Worm (Caenorhabditis elegans) whole organism, late embryonic: ENCODE results near the gene T05G5.1.
A peak's percentile ranks its signal among the peaks of the same experiment; 100 is the strongest.

Source experiments
- K02D7.2 ChIP-seq: sonication (generic microtip); optimal IDR thresholded peaks from 2 replicates; lab custom pipeline; 2017; ENCODE audit warnings: mild to moderate bottlenecking, missing genetic modification characterization, missing compliant biosample characterization
- K09A11.1 ChIP-seq: sonication (generic microtip); optimal IDR thresholded peaks from 2 replicates; lab custom pipeline; 2017; ENCODE audit warnings: antibody characterized with exemption, mild to moderate bottlenecking, missing genetic modification characterization, missing compliant biosample characterization; ENCODE audit not compliant: insufficient read depth
- ceh-14 ChIP-seq: sonication (generic microtip); optimal IDR thresholded peaks from 2 replicates; lab custom pipeline; 2016; ENCODE audit warnings: missing genotype, missing genetic modification characterization, missing compliant biosample characterization
- ceh-18 ChIP-seq: sonication (generic microtip); optimal IDR thresholded peaks from 2 replicates; lab custom pipeline; 2016; ENCODE audit warnings: missing genetic modification characterization, missing compliant biosample characterization
- ceh-19 ChIP-seq: fragments of 200-800 bp; sonication (Bioruptor generic); optimal IDR thresholded peaks from 2 replicates; lab custom pipeline; 2018; ENCODE audit warnings: mild to moderate bottlenecking, missing genetic modification characterization, missing compliant biosample characterization
- ceh-2 ChIP-seq: sonication (generic microtip); optimal IDR thresholded peaks from 2 replicates; lab custom pipeline; 2016; ENCODE audit warnings: missing genotype, missing genetic modification characterization, missing compliant biosample characterization
- ceh-22 ChIP-seq: sonication (generic microtip); optimal IDR thresholded peaks from 2 replicates; lab custom pipeline; 2017; ENCODE audit warnings: missing biosample characterization, missing genetic modification characterization
- ceh-31 ChIP-seq: sonication (generic microtip); optimal IDR thresholded peaks from 2 replicates; lab custom pipeline; 2016; ENCODE audit warnings: missing genetic modification characterization, missing compliant biosample characterization
- ceh-34 ChIP-seq: sonication (generic microtip); optimal IDR thresholded peaks from 2 replicates; lab custom pipeline; 2016; ENCODE audit warnings: mild to moderate bottlenecking, missing genetic modification characterization, missing compliant biosample characterization
- ceh-6 ChIP-seq: fragments of 200-800 bp; sonication (Bioruptor generic); optimal IDR thresholded peaks from 2 replicates; lab custom pipeline; 2018; ENCODE audit warnings: mild to moderate bottlenecking, missing genetic modification characterization, missing compliant biosample characterization
- ceh-9 ChIP-seq: sonication (generic microtip); optimal IDR thresholded peaks from 2 replicates; lab custom pipeline; 2016; ENCODE audit warnings: mild to moderate bottlenecking, missing genetic modification characterization, inconsistent platforms, missing compliant biosample characterization
- che-1 ChIP-seq: sonication (generic microtip); optimal IDR thresholded peaks from 2 replicates; lab custom pipeline; 2016; ENCODE audit warnings: mild to moderate bottlenecking, missing genetic modification characterization, missing compliant biosample characterization
- dve-1 ChIP-seq: sonication (generic microtip); optimal IDR thresholded peaks from 2 replicates; lab custom pipeline; 2017; ENCODE audit warnings: antibody characterized with exemption, mild to moderate bottlenecking, missing genetic modification characterization, missing compliant biosample characterization
- ets-4 ChIP-seq: sonication (generic microtip); optimal IDR thresholded peaks from 2 replicates; lab custom pipeline; 2016; ENCODE audit warnings: missing genetic modification characterization, missing compliant biosample characterization
- fkh-6 ChIP-seq: sonication (generic microtip); optimal IDR thresholded peaks from 2 replicates; lab custom pipeline; 2016; ENCODE audit warnings: missing genetic modification characterization, missing compliant biosample characterization
- hlh-15 ChIP-seq: sonication (generic microtip); optimal IDR thresholded peaks from 2 replicates; lab custom pipeline; 2016; ENCODE audit warnings: missing genetic modification characterization, missing compliant biosample characterization
- hlh-8 ChIP-seq: sonication (generic microtip); optimal IDR thresholded peaks from 2 replicates; lab custom pipeline; 2016; ENCODE audit warnings: missing genotype, missing genetic modification characterization, missing compliant biosample characterization
- madf-2 ChIP-seq: sonication (generic microtip); optimal IDR thresholded peaks from 2 replicates; lab custom pipeline; 2017; ENCODE audit warnings: missing genetic modification characterization, missing compliant biosample characterization
- nhr-11 ChIP-seq: fragments of 150-350 bp; optimal IDR thresholded peaks from 2 replicates; lab custom pipeline; 2014; ENCODE audit warnings: missing biosample characterization, missing genetic modification characterization
- nhr-232 ChIP-seq: sonication (generic microtip); optimal IDR thresholded peaks from 2 replicates; lab custom pipeline; 2016; ENCODE audit warnings: missing genetic modification characterization, missing compliant biosample characterization
- pag-3 ChIP-seq: sonication (generic microtip); optimal IDR thresholded peaks from 2 replicates; lab custom pipeline; 2016; ENCODE audit warnings: missing compliant biosample characterization, missing genetic modification characterization, borderline replicate concordance
- pax-1 ChIP-seq: fragments of 150-350 bp; optimal IDR thresholded peaks from 2 replicates; lab custom pipeline; 2014; ENCODE audit warnings: missing biosample characterization, missing genetic modification characterization
- pha-2 ChIP-seq: sonication (generic microtip); optimal IDR thresholded peaks from 2 replicates; lab custom pipeline; 2017; ENCODE audit warnings: mild to moderate bottlenecking, missing genetic modification characterization, missing compliant biosample characterization
- pqm-1 ChIP-seq: sonication (generic microtip); optimal IDR thresholded peaks from 2 replicates; lab custom pipeline; 2016; ENCODE audit warnings: missing genetic modification characterization, missing compliant biosample characterization
- pros-1 ChIP-seq: fragments of 150-350 bp; optimal IDR thresholded peaks from 2 replicates; lab custom pipeline; 2014; ENCODE audit warnings: missing biosample characterization, missing genetic modification reagents, missing genetic modification characterization
- sox-4 ChIP-seq: sonication (generic microtip); optimal IDR thresholded peaks from 2 replicates; lab custom pipeline; 2017; ENCODE audit warnings: mild to moderate bottlenecking, missing genetic modification characterization, inconsistent platforms, missing compliant biosample characterization
- syd-9 ChIP-seq: sonication (generic microtip); optimal IDR thresholded peaks from 2 replicates; lab custom pipeline; 2016; ENCODE audit warnings: mild to moderate bottlenecking, missing genetic modification characterization, moderate library complexity, missing compliant biosample characterization
- tbx-2 ChIP-seq: sonication (generic microtip); optimal IDR thresholded peaks from 2 replicates; lab custom pipeline; 2016; ENCODE audit warnings: missing genetic modification characterization, missing compliant biosample characterization
- tbx-7 ChIP-seq: sonication (generic microtip); optimal IDR thresholded peaks from 2 replicates; lab custom pipeline; 2016; ENCODE audit warnings: missing genotype, missing genetic modification characterization, missing compliant biosample characterization
- unc-3 ChIP-seq, 2 experiments: fragments of 200-800 bp in 1 of 2; sonication (Bioruptor generic) in 1 of 2; sonication (generic microtip) in 1 of 2; conservative IDR thresholded peaks in 1 of 2; optimal IDR thresholded peaks in 1 of 2; 2 replicates each; pipeline versions ENCODE4 v1.3.6 to Lab custom; 2016 to 2022; ENCODE audit warnings: missing compliant biosample characterization in 2 of 2, missing genetic modification characterization in 2 of 2, missing genetic modification reagents in 1 of 2
- unc-42 ChIP-seq: sonication (generic microtip); optimal IDR thresholded peaks from 2 replicates; lab custom pipeline; 2016; ENCODE audit warnings: missing genotype, missing genetic modification characterization, missing compliant biosample characterization
- unc-55 ChIP-seq: sonication (generic microtip); optimal IDR thresholded peaks from 2 replicates; lab custom pipeline; 2017; ENCODE audit warnings: missing biosample characterization, missing genetic modification reagents, missing genetic modification characterization
- zip-5 ChIP-seq: sonication (generic microtip); optimal IDR thresholded peaks from 2 replicates; lab custom pipeline; 2016; ENCODE audit warnings: missing genetic modification characterization, missing compliant biosample characterization
- ztf-16 ChIP-seq: sonication (generic microtip); optimal IDR thresholded peaks from 2 replicates; lab custom pipeline; 2017; ENCODE audit warnings: missing genetic modification characterization, missing compliant biosample characterization

T05G5.1 gene

ce11 chrIII:9765465-9765900 lies 22.3 kb upstream of the T05G5.1 start (continued):
- peak; percentile 72 for TF ChIP-seq sox-4
- TF ChIP-seq nhr-11 (tag; lab: Kevin White, UChicago) = no peak
- no peak for TF ChIP-seq hlh-15
- TF ChIP-seq ceh-31 = peak; percentile 88
- peak; percentile 76 for TF ChIP-seq ceh-19 (GFP tag; lab: Kevin White, UChicago)
- peak; percentile 92 for TF ChIP-seq tbx-2
- TF ChIP-seq ceh-2 (tag; lab: Kevin White, UChicago) = peak; percentile 51
- TF ChIP-seq zip-5 (tag; lab: Kevin White, UChicago) = peak; percentile 9
- peak; percentile 93 for TF ChIP-seq ceh-34 (tag; lab: Kevin White, UChicago)
- peak; percentile 79 for TF ChIP-seq pha-2 (tag; lab: Kevin White, UChicago)
- peak; percentile 90 for TF ChIP-seq dve-1 (tag; lab: Kevin White, UChicago)
- TF ChIP-seq madf-2 = peak; percentile 76
- TF ChIP-seq K09A11.1 (tag; lab: Kevin White, UChicago) = peak; percentile 36
- no peak for TF ChIP-seq ceh-22 (tag; lab: Kevin White, UChicago)
- peak; percentile 70 for TF ChIP-seq unc-55 (GFP tag; lab: Kevin White, UChicago)
- TF ChIP-seq K02D7.2 = peak; percentile 29
- TF ChIP-seq, all 69 proteins: peak for 52

- TF ChIP-seq ceh-6 (no peak), unc-3 (GFP tag; conservative IDR thresholded peaks at IDR 0.05; lab: Robert Waterston, UW) (no peak), unc-3 (tag; optimal IDR thresholded peaks at IDR 0.05; lab: Kevin White, UChicago) (no peak), che-1 (no peak), ceh-9 (tag; lab: Kevin White, UChicago) (no peak), syd-9 (tag; lab: Kevin White, UChicago) (no peak), pqm-1 (no peak), fkh-6 (tag; lab: Kevin White, UChicago) (no peak), ceh-34 (tag; lab: Kevin White, UChicago) (no peak), hlh-8 (tag; lab: Kevin White, UChicago) (no peak), unc-55 (GFP tag; lab: Kevin White, UChicago) (no peak)
Observed at ce11 chrIII:9764718-9765117, 21.6 kb upstream of the T05G5.1 start.

- TF ChIP-seq ceh-14 (no peak), tbx-7 (no peak), ceh-19 (GFP tag; lab: Kevin White, UChicago) (no peak), fkh-6 (tag; lab: Kevin White, UChicago) (no peak), ets-4 (tag; lab: Kevin White, UChicago) (no peak), K02D7.2 (no peak), madf-2 (no peak), unc-3 (GFP tag; conservative IDR thresholded peaks at IDR 0.05; lab: Robert Waterston, UW) (no peak), unc-3 (tag; optimal IDR thresholded peaks at IDR 0.05; lab: Kevin White, UChicago) (no peak)
- TF ChIP-seq, all 69 proteins: peak for 0
Observed at ce11 chrIII:9762093-9762748, 19.1 kb upstream of the T05G5.1 start, which contains the start of gene gcc-2. TSS of gene gcc-2 (minus strand) at chrIII:9762143.

- TF ChIP-seq pros-1 (tag; lab: Kevin White, UChicago) (no peak), ceh-18 (no peak), pax-1 (tag; lab: Kevin White, UChicago) (no peak), nhr-232 (tag; lab: Kevin White, UChicago) (no peak), pag-3 (no peak), ztf-16 (tag; lab: Kevin White, UChicago) (no peak)
Observed at ce11 chrIII:9760184-9760583, 17.0 kb upstream of the T05G5.1 start.

ce11 chrIII:9758848-9759247 lies 15.7 kb upstream of the T05G5.1 start, which contains the start of gene rmd-1:
TSS of gene rmd-1 (plus strand) at chrIII:9759094.
- no peak for TF ChIP-seq unc-42 (tag; lab: Kevin White, UChicago)
